Worm (Caenorhabditis elegans) whole organism, L2 larva: ENCODE measurements around the gene vha-20.
A peak's percentile ranks its signal among the peaks of the same experiment; 100 is the strongest.

ENCODE experiments used
- C34F6.9 ChIP-seq: fragments of 150-350 bp; optimal IDR thresholded peaks from 2 replicates; lab custom pipeline; 2014; ENCODE audit warnings: missing biosample characterization, missing genetic modification characterization
- F13H6.1 ChIP-seq: sonication (generic microtip); optimal IDR thresholded peaks from 2 replicates; lab custom pipeline; 2016; ENCODE audit warnings: missing genetic modification characterization, missing compliant biosample characterization
- R02D3.7 ChIP-seq: fragments of 150-350 bp; optimal IDR thresholded peaks from 2 replicates; lab custom pipeline; 2014; ENCODE audit warnings: missing biosample characterization, missing genetic modification characterization
- Y55F3AM.14 ChIP-seq: fragments of 200-800 bp; sonication (Bioruptor generic); optimal IDR thresholded peaks from 2 replicates; lab custom pipeline; 2018; ENCODE audit warnings: mild to moderate bottlenecking, missing genetic modification characterization, missing compliant biosample characterization
- ZK546.5 ChIP-seq: sonication (generic microtip); optimal IDR thresholded peaks from 2 replicates; lab custom pipeline; 2017; ENCODE audit warnings: missing biosample characterization, missing genetic modification characterization
- alr-1 ChIP-seq: fragments of 150-350 bp; optimal IDR thresholded peaks from 2 replicates; lab custom pipeline; 2014; ENCODE audit warnings: missing biosample characterization, missing genetic modification characterization
- aly-2 ChIP-seq: fragments of 150-350 bp; optimal IDR thresholded peaks from 2 replicates; lab custom pipeline; 2014; ENCODE audit warnings: missing biosample characterization, missing genetic modification characterization
- ama-1 ChIP-seq: fragments of 150-350 bp; optimal IDR thresholded peaks from 2 replicates; lab custom pipeline; 2018; ENCODE audit warnings: inconsistent platforms
- blmp-1 ChIP-seq: sonication (generic microtip); optimal IDR thresholded peaks from 2 replicates; lab custom pipeline; 2017; ENCODE audit warnings: missing genetic modification characterization, mild to moderate bottlenecking, missing compliant biosample characterization, antibody characterized with exemption, moderate library complexity; ENCODE audit not compliant: insufficient read depth
- ceh-16 ChIP-seq: fragments of 150-350 bp; optimal IDR thresholded peaks from 2 replicates; lab custom pipeline; 2014; ENCODE audit warnings: missing biosample characterization, missing genetic modification characterization
- ceh-82 ChIP-seq: fragments of 150-350 bp; optimal IDR thresholded peaks from 2 replicates; lab custom pipeline; 2014; ENCODE audit warnings: missing biosample characterization, missing genetic modification characterization
- crh-2 ChIP-seq: sonication (generic microtip); optimal IDR thresholded peaks from 2 replicates; lab custom pipeline; 2017; ENCODE audit warnings: missing biosample characterization, missing genetic modification characterization
- dmd-4 ChIP-seq: sonication (generic microtip); optimal IDR thresholded peaks from 2 replicates; lab custom pipeline; 2017; ENCODE audit warnings: missing biosample characterization, missing genetic modification characterization
- egl-27 ChIP-seq: sonication (generic microtip); optimal IDR thresholded peaks from 3 replicates; lab custom pipeline; 2017; ENCODE audit warnings: missing biosample characterization, missing genetic modification reagents, missing genetic modification characterization
- elt-1 ChIP-seq: fragments of 150-350 bp; optimal IDR thresholded peaks from 2 replicates; lab custom pipeline; 2014; ENCODE audit warnings: missing biosample characterization, missing genetic modification characterization
- elt-3 ChIP-seq: sonication (generic microtip); optimal IDR thresholded peaks from 2 replicates; lab custom pipeline; 2017; ENCODE audit warnings: missing biosample characterization, missing genetic modification characterization
- fos-1 ChIP-seq: fragments of 150-350 bp; optimal IDR thresholded peaks from 2 replicates; lab custom pipeline; 2014; ENCODE audit warnings: missing biosample characterization, missing genetic modification characterization
- gmeb-1 ChIP-seq: fragments of 150-350 bp; optimal IDR thresholded peaks from 2 replicates; lab custom pipeline; 2014; ENCODE audit warnings: missing biosample characterization, missing genetic modification characterization
- lin-11 ChIP-seq: fragments of 150-350 bp; sonication (generic microtip); optimal IDR thresholded peaks from 2 replicates; lab custom pipeline; 2014; ENCODE audit warnings: missing biosample characterization, missing genetic modification characterization, inconsistent platforms, mixed read lengths
- lin-13 ChIP-seq: fragments of 150-350 bp; optimal IDR thresholded peaks from 2 replicates; lab custom pipeline; 2014; ENCODE audit warnings: missing biosample characterization, missing genetic modification reagents, missing genetic modification characterization
- lin-39 ChIP-seq: fragments of 150-350 bp; optimal IDR thresholded peaks from 2 replicates; lab custom pipeline; 2014; ENCODE audit warnings: missing biosample characterization, missing genetic modification reagents, missing genetic modification characterization
- lsy-2 ChIP-seq, 2 experiments: fragments of 150-350 bp in 1 of 2; sonication (generic microtip) in 1 of 2; optimal IDR thresholded peaks; 2 replicates each; lab custom pipeline; 2014 to 2017; ENCODE audit warnings: missing biosample characterization in 2 of 2, missing genetic modification characterization in 2 of 2
- mab-5 ChIP-seq: fragments of 150-350 bp; optimal IDR thresholded peaks from 2 replicates; lab custom pipeline; 2014; ENCODE audit warnings: missing biosample characterization, missing genetic modification characterization
- mbf-1 ChIP-seq: sonication (generic microtip); optimal IDR thresholded peaks from 2 replicates; lab custom pipeline; 2017; ENCODE audit warnings: missing biosample characterization, missing genetic modification characterization
- mdl-1 ChIP-seq, 2 experiments: fragments of 150-350 bp in 1 of 2; sonication (generic microtip) in 1 of 2; optimal IDR thresholded peaks; 2 replicates each; lab custom pipeline; 2017; ENCODE audit warnings: missing biosample characterization in 2 of 2, missing genetic modification characterization in 2 of 2
- nhr-10 ChIP-seq: sonication (generic microtip); optimal IDR thresholded peaks from 2 replicates; lab custom pipeline; 2017; ENCODE audit warnings: missing biosample characterization, missing genetic modification characterization
- nhr-11 ChIP-seq: fragments of 150-350 bp; optimal IDR thresholded peaks from 2 replicates; lab custom pipeline; 2014; ENCODE audit warnings: missing biosample characterization, missing genetic modification characterization
- nhr-12 ChIP-seq: fragments of 150-350 bp; optimal IDR thresholded peaks from 2 replicates; lab custom pipeline; 2014; ENCODE audit warnings: missing biosample characterization, missing genetic modification characterization
- nhr-129 ChIP-seq: fragments of 150-350 bp; optimal IDR thresholded peaks from 2 replicates; lab custom pipeline; 2014; ENCODE audit warnings: missing biosample characterization, missing genetic modification characterization
- nhr-21 ChIP-seq: fragments of 150-350 bp; optimal IDR thresholded peaks from 2 replicates; lab custom pipeline; 2014; ENCODE audit warnings: missing biosample characterization, missing genetic modification characterization
- nhr-23 ChIP-seq: fragments of 150-350 bp; optimal IDR thresholded peaks from 2 replicates; lab custom pipeline; 2014; ENCODE audit warnings: missing biosample characterization, missing genetic modification reagents, missing genetic modification characterization
- nhr-237 ChIP-seq: fragments of 150-350 bp; optimal IDR thresholded peaks from 2 replicates; lab custom pipeline; 2014; ENCODE audit warnings: missing biosample characterization, missing genetic modification characterization
- nhr-25 ChIP-seq: fragments of 150-350 bp; sonication (generic microtip); optimal IDR thresholded peaks from 3 replicates; lab custom pipeline; 2014; ENCODE audit warnings: missing biosample characterization, missing genetic modification characterization
- nhr-6 ChIP-seq: fragments of 150-350 bp; optimal IDR thresholded peaks from 2 replicates; lab custom pipeline; 2014; ENCODE audit warnings: missing biosample characterization, missing genetic modification characterization
- nhr-77 ChIP-seq: fragments of 150-350 bp; optimal IDR thresholded peaks from 2 replicates; lab custom pipeline; 2014; ENCODE audit warnings: missing biosample characterization, missing genetic modification characterization
- peb-1 ChIP-seq: fragments of 150-350 bp; optimal IDR thresholded peaks from 2 replicates; lab custom pipeline; 2014; ENCODE audit warnings: missing biosample characterization, missing genetic modification characterization
- sem-4 ChIP-seq: fragments of 150-350 bp; optimal IDR thresholded peaks from 2 replicates; lab custom pipeline; 2014; ENCODE audit warnings: missing biosample characterization, missing genetic modification reagents, missing genetic modification characterization
- skn-1 ChIP-seq: sonication (generic microtip); optimal IDR thresholded peaks from 2 replicates; lab custom pipeline; 2017; ENCODE audit warnings: missing biosample characterization, missing genetic modification characterization
- sma-3 ChIP-seq: sonication (generic microtip); optimal IDR thresholded peaks from 2 replicates; lab custom pipeline; 2016; ENCODE audit warnings: missing genetic modification reagents, missing genetic modification characterization, missing compliant biosample characterization
- sma-9 ChIP-seq, 2 experiments: fragments of 150-350 bp in 1 of 2; sonication (generic microtip) in 1 of 2; optimal IDR thresholded peaks; 2 replicates each; lab custom pipeline; 2014 to 2016; ENCODE audit warnings: missing genetic modification characterization in 2 of 2, mild to moderate bottlenecking in 1 of 2, missing biosample characterization in 1 of 2, missing compliant biosample characterization in 1 of 2, missing genetic modification reagents in 1 of 2, moderate library complexity in 1 of 2
- snpc-4 ChIP-seq: fragments of 150-350 bp; optimal IDR thresholded peaks from 2 replicates; lab custom pipeline; 2014; ENCODE audit warnings: missing biosample characterization, missing genetic modification characterization
- unc-39 ChIP-seq: fragments of 150-350 bp; optimal IDR thresholded peaks from 2 replicates; lab custom pipeline; 2014; ENCODE audit warnings: missing biosample characterization, missing genetic modification characterization
- unc-55 ChIP-seq: fragments of 150-350 bp; sonication (generic microtip); optimal IDR thresholded peaks from 3 replicates; lab custom pipeline; 2014; ENCODE audit warnings: missing biosample characterization, missing genetic modification reagents, missing genetic modification characterization
- unc-62 ChIP-seq: fragments of 150-350 bp; optimal IDR thresholded peaks from 2 replicates; lab custom pipeline; 2014; ENCODE audit warnings: missing biosample characterization, missing genetic modification reagents, missing genetic modification characterization
- zag-1 ChIP-seq: fragments of 150-350 bp; optimal IDR thresholded peaks from 2 replicates; lab custom pipeline; 2014; ENCODE audit warnings: missing biosample characterization, missing genetic modification characterization
- ztf-1 ChIP-seq: fragments of 200-800 bp; sonication (Bioruptor generic); conservative IDR thresholded peaks from 2 replicates; pipeline ENCODE4 v1.3.6; 2022; ENCODE audit warnings: missing genetic modification characterization, missing compliant biosample characterization
- ztf-11 ChIP-seq: sonication (generic microtip); optimal IDR thresholded peaks from 2 replicates; lab custom pipeline; 2017; ENCODE audit warnings: missing biosample characterization, missing genetic modification characterization
- ztf-4 ChIP-seq: fragments of 150-350 bp; optimal IDR thresholded peaks from 2 replicates; lab custom pipeline; 2014; ENCODE audit warnings: missing biosample characterization, missing genetic modification characterization

vha-20 gene

DNA sequence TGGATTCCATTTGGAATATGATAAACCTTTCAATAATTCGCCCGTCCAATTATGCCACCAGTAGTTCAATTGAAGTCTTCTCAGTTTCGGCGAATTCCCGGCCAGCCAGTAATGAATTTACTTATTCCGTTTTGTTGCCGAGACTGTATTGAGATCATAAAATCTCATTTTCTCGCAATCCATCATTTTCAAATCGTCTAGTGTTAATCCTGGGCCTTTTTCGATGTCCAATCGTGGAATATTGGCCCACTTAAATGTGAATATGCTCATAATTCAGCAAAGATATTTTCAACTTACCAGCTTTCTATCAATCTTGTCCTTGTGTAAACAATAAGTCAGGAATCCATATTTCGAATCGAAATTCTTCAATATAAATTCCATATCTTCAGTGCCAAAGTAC, 11.7 kb downstream of the vha-20 start:
- TF ChIP-seq unc-55 (GFP tag; lab: Kevin White, UChicago) (no peak), nhr-12 (tag; lab: Kevin White, UChicago) (no peak), F13H6.1 (tag; lab: Kevin White, UChicago) (no peak), lsy-2 (tag; optimal IDR thresholded peaks at IDR 0.05; lab: Kevin White, UChicago) (no peak), ama-1 (lab: Kevin White, UChicago) (no peak), gmeb-1 (tag; lab: Kevin White, UChicago) (no peak), dmd-4 (tag; lab: Kevin White, UChicago) (no peak)

DNA sequence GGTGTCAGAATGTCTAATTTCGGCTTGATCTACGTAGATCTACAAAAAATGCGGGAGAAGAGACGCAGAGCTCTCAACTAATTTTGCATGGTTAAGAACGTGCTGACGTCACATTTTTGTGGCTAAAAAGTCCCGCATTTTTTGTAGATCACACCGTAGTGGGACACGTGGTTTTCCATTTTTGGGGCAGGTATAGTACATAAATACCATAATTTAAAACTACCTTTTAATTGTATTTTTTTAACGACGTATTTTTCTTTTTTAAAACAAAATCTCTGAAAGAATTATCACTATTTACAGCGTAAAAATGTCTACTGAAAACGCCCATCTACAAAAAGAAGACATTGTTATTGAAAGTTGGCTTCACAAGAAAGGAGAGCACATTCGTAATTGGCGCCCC, 16.9 kb downstream of the vha-20 start, which contains the start of gene akt-2:
TSS of gene akt-2 (plus strand) at position 301 of the 400 bp plus-strand sequence.
- TF ChIP-seq Y55F3AM.14 (no peak), alr-1 (no peak), unc-55 (GFP tag; lab: Kevin White, UChicago) (no peak), R02D3.7 (tag; lab: Kevin White, UChicago) (no peak), egl-27 (tag; lab: Kevin White, UChicago) (no peak), lin-39 (no peak), crh-2 (tag; lab: Kevin White, UChicago) (no peak), ZK546.5 (no peak)

DNA sequence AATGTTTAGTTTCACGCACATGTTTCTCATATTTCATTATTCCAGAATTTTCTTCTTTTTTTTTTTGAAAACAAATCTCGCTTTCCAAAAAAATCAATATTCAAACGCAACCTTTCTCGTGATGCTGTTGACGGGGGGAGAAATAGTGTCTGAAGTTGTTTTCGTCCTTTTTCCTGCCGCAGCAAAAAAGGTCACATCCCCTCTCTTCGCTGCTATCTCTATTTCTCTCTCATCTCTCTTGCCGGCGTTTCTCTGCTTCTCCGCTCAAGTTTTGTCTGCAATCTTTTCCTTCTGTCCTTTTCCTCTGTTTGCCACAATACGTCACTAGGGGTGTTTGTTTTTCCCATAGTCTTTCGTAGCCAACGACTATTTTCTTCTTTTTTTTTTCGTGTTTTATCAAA, 17.6 kb downstream of the vha-20 start:
- TF ChIP-seq sem-4 (tag; lab: Kevin White, UChicago) = peak; percentile 68
- TF ChIP-seq unc-55 (GFP tag; lab: Kevin White, UChicago) = peak; percentile 70
- peak; percentile 49 for TF ChIP-seq gmeb-1 (tag; lab: Kevin White, UChicago)
- peak; percentile 80 for TF ChIP-seq fos-1 (tag; lab: Kevin White, UChicago)
- TF ChIP-seq F13H6.1 (tag; lab: Kevin White, UChicago) = peak; percentile 78
- no peak for TF ChIP-seq mbf-1
- peak; percentile 63 for TF ChIP-seq ama-1 (lab: Kevin White, UChicago)
- peak; percentile 80 for TF ChIP-seq nhr-21
- peak; percentile 77 for TF ChIP-seq sma-3 (GFP tag; lab: Kevin White, UChicago)
- no peak for TF ChIP-seq dmd-4 (tag; lab: Kevin White, UChicago)
- TF ChIP-seq mab-5 = no peak
- TF ChIP-seq nhr-6 = peak; percentile 69
- TF ChIP-seq skn-1 (tag; lab: Kevin White, UChicago) = peak; percentile 61
- no peak for TF ChIP-seq ztf-11 (tag; lab: Kevin White, UChicago)
- TF ChIP-seq nhr-23 (tag; lab: Kevin White, UChicago) = no peak
- TF ChIP-seq sma-9 (GFP tag; optimal IDR thresholded peaks at IDR 0.05; lab: Kevin White, UChicago) = peak; percentile 85
- no peak for TF ChIP-seq sma-9 (tag; optimal IDR thresholded peaks at IDR 0.05; lab: Kevin White, UChicago)
- no peak for TF ChIP-seq nhr-11 (tag; lab: Kevin White, UChicago)
- TF ChIP-seq lin-13 (GFP tag; lab: Kevin White, UChicago) = peak; percentile 66
- TF ChIP-seq C34F6.9 (tag; lab: Kevin White, UChicago) = peak; percentile 89
- peak; percentile 41 for TF ChIP-seq lin-11 (tag; lab: Kevin White, UChicago)
- TF ChIP-seq elt-3 (tag; lab: Kevin White, UChicago) = no peak
- peak; percentile 33 to 80 for TF ChIP-seq lsy-2 (tag; optimal IDR thresholded peaks at IDR 0.05; lab: Kevin White, UChicago)
- TF ChIP-seq zag-1 (tag; lab: Kevin White, UChicago) = peak; percentile 49
- no peak for TF ChIP-seq nhr-10 (tag; lab: Kevin White, UChicago)
- peak; percentile 50 for TF ChIP-seq ztf-4 (tag; lab: Kevin White, UChicago)
- peak; percentile 58 for TF ChIP-seq egl-27 (tag; lab: Kevin White, UChicago)
- TF ChIP-seq peb-1 = peak; percentile 55
- peak; percentile 43 for TF ChIP-seq blmp-1 (tag; lab: Kevin White, UChicago)
- peak; percentile 22 for TF ChIP-seq lin-39
- no peak for TF ChIP-seq alr-1
- no peak for TF ChIP-seq ZK546.5
- peak; percentile 94 for TF ChIP-seq crh-2 (tag; lab: Kevin White, UChicago)
- no peak for TF ChIP-seq nhr-77 (tag; lab: Kevin White, UChicago)
- TF ChIP-seq nhr-237 (tag; lab: Kevin White, UChicago) = no peak
- TF ChIP-seq Y55F3AM.14 = peak; percentile 49
- no peak for TF ChIP-seq elt-1
- peak; percentile 3 for TF ChIP-seq ceh-82 (tag; lab: Kevin White, UChicago)
- no peak for TF ChIP-seq ceh-16 (tag; lab: Kevin White, UChicago)
- TF ChIP-seq nhr-25 = peak; percentile 87
- peak in 1 of 2 experiments; percentile 69 for TF ChIP-seq mdl-1 (tag; optimal IDR thresholded peaks at IDR 0.05; lab: Kevin White, UChicago)
- peak; percentile 8 for TF ChIP-seq snpc-4 (tag; lab: Kevin White, UChicago)
- TF ChIP-seq unc-39 (tag; lab: Kevin White, UChicago) = no peak
- no peak for TF ChIP-seq nhr-12 (tag; lab: Kevin White, UChicago)
- TF ChIP-seq unc-62 (GFP tag; lab: Kevin White, UChicago) = no peak
- peak; percentile 94 for TF ChIP-seq nhr-129 (tag; lab: Kevin White, UChicago)
- no peak for TF ChIP-seq ztf-1 (GFP tag; lab: Robert Waterston, UW)
- no peak for TF ChIP-seq aly-2 (tag; lab: Kevin White, UChicago)
- TF ChIP-seq R02D3.7 (tag; lab: Kevin White, UChicago) = no peak
